Worm (Caenorhabditis elegans): ENCODE results near the gene cest-8.

Gene cest-8

ce11 chrX:12179817-12180384 is 39.6 kb upstream of the cest-8 start:
- no peak for TF ChIP-seq dpl-1 (GFP tag; optimal IDR thresholded peaks at IDR 0.05)
- no peak for TF ChIP-seq efl-1 (optimal IDR thresholded peaks at IDR 0.05)
- peak in 1 of 2 experiments; percentile 56 for TF ChIP-seq efl-1 (GFP tag; optimal IDR thresholded peaks at IDR 0.05 in 1 of 2)
- no peak for TF ChIP-seq mab-9 (GFP tag; IDR thresholded peaks at IDR 0.05)
- TF ChIP-seq fkh-10 (GFP tag; optimal IDR thresholded peaks at IDR 0.05) = no peak
- no peak for TF ChIP-seq fkh-8 (tag; optimal IDR thresholded peaks at IDR 0.05)
- peak; percentile 4 for TF ChIP-seq blmp-1 (tag; optimal IDR thresholded peaks at IDR 0.05)
- TF ChIP-seq ceh-8 (GFP tag; optimal IDR thresholded peaks at IDR 0.05) = no peak
- TF ChIP-seq alr-1 (tag; optimal IDR thresholded peaks at IDR 0.05; ENCODE audit: borderline replicate concordance) = no peak
- no peak for TF ChIP-seq lin-35 (GFP tag; optimal IDR thresholded peaks at IDR 0.05)
- no peak for TF ChIP-seq dsc-1 (tag; optimal IDR thresholded peaks at IDR 0.05)

ce11 chrX:12180681-12181080 is 38.8 kb upstream of the cest-8 start:
- TF ChIP-seq pqm-1 (tag; optimal IDR thresholded peaks at IDR 0.05) (no peak), unc-30 (tag; optimal IDR thresholded peaks at IDR 0.05) (no peak), nhr-76 (tag; optimal IDR thresholded peaks at IDR 0.05) (no peak), nhr-20 (tag; optimal IDR thresholded peaks at IDR 0.05) (peak; percentile 80), zag-1 (tag; optimal IDR thresholded peaks at IDR 0.05) (no peak), lir-3 (tag; optimal IDR thresholded peaks at IDR 0.05; ENCODE audit: poor library complexity) (no peak), lin-13 (GFP tag; optimal IDR thresholded peaks at IDR 0.05) (peak; percentile 13), ces-1 (GFP tag; optimal IDR thresholded peaks at IDR 0.05) (no peak), nhr-85 (tag) (peak; percentile 96), sox-4 (tag; optimal IDR thresholded peaks at IDR 0.05) (no peak), dpl-1 (GFP tag; optimal IDR thresholded peaks at IDR 0.05) (no peak), ceh-82 (tag; optimal IDR thresholded peaks at IDR 0.05) (peak in 1 of 3 experiments; percentile 25), ets-5 (GFP tag; IDR thresholded peaks at IDR 0.05) (no peak), nhr-237 (tag; optimal IDR thresholded peaks at IDR 0.05) (no peak), isw-1 (GFP tag; IDR thresholded peaks at IDR 0.05) (no peak), nhr-11 (tag; optimal IDR thresholded peaks at IDR 0.05) (no peak), zip-4 (GFP tag; optimal IDR thresholded peaks at IDR 0.05) (no peak), swsn-7 (tag; optimal IDR thresholded peaks at IDR 0.05) (peak; percentile 16), nhr-90 (tag; optimal IDR thresholded peaks at IDR 0.05; ENCODE audit: poor library complexity) (peak; percentile 40), rnt-1 (tag; optimal IDR thresholded peaks at IDR 0.05) (peak; percentile 15), hlh-17 (GFP tag; optimal IDR thresholded peaks at IDR 0.05; ENCODE audit: borderline replicate concordance) (no peak), tlp-1 (tag; optimal IDR thresholded peaks at IDR 0.05) (no peak), hlh-4 (tag; optimal IDR thresholded peaks at IDR 0.05) (no peak), egl-27 (tag; optimal IDR thresholded peaks at IDR 0.05) (no peak), nhr-47 (tag; optimal IDR thresholded peaks at IDR 0.05) (peak; percentile 26), dsc-1 (tag; optimal IDR thresholded peaks at IDR 0.05) (no peak), lin-15B (tag; optimal IDR thresholded peaks at IDR 0.05) (no peak), efl-1 (optimal IDR thresholded peaks at IDR 0.05) (no peak), efl-1 (GFP tag; optimal IDR thresholded peaks at IDR 0.05 in 1 of 2) (no peak), nhr-77 (tag; optimal IDR thresholded peaks at IDR 0.05) (no peak), lin-39 (tag; optimal IDR thresholded peaks at IDR 0.05) (no peak), C04F5.9 (tag; optimal IDR thresholded peaks at IDR 0.05) (no peak), efl-3 (GFP tag; optimal IDR thresholded peaks at IDR 0.05) (no peak), ceh-8 (GFP tag; optimal IDR thresholded peaks at IDR 0.05) (peak; percentile 65), grh-1 (GFP tag; IDR thresholded peaks at IDR 0.05) (peak; percentile 89), elt-2 (tag; optimal IDR thresholded peaks at IDR 0.05) (no peak), lsy-2 (tag; optimal IDR thresholded peaks at IDR 0.05) (peak in 1 of 2 experiments; percentile 52), lin-14 (GFP tag; optimal IDR thresholded peaks at IDR 0.05) (peak; percentile 83), ceh-90 (tag; optimal IDR thresholded peaks at IDR 0.05) (no peak), xbp-1 (tag; optimal IDR thresholded peaks at IDR 0.05) (peak; percentile 11), unc-98 (GFP tag; IDR thresholded peaks at IDR 0.05) (no peak), skn-1 (tag; optimal IDR thresholded peaks at IDR 0.05) (no peak), nhr-12 (tag; optimal IDR thresholded peaks at IDR 0.05) (no peak), C16A3.4 (tag; optimal IDR thresholded peaks at IDR 0.05) (no peak), ztf-11 (tag; optimal IDR thresholded peaks at IDR 0.05) (no peak)
